Fruit fly (Drosophila melanogaster): ENCODE data around the gene rdgB.
A peak's percentile ranks its signal among the peaks of the same experiment; 100 is the strongest.

Gene rdgB

dm6 chrX:13764397-13765119 lies 2.0 kb downstream of the rdgB start (continued):
- TF ChIP-seq sd (tag; optimal IDR thresholded peaks at IDR 0.05) (peak; percentile 41), CG15696 (tag; optimal IDR thresholded peaks at IDR 0.05) (no peak), eve (GFP tag; optimal IDR thresholded peaks at IDR 0.05) (no peak), sna (GFP tag; IDR thresholded peaks at IDR 0.05; ENCODE audit: partially characterized antibody) (no peak), fd64A (GFP tag; optimal IDR thresholded peaks at IDR 0.05) (no peak), Mad (GFP tag; optimal IDR thresholded peaks at IDR 0.05) (no peak), CG3838 (GFP tag; optimal IDR thresholded peaks at IDR 0.05) (no peak), repo (GFP tag; optimal IDR thresholded peaks at IDR 0.05) (no peak), CrebB (tag; optimal IDR thresholded peaks at IDR 0.05) (no peak), CG2678 (tag; optimal IDR thresholded peaks at IDR 0.05) (peak; percentile 63), dimm (GFP tag; IDR thresholded peaks at IDR 0.05) (no peak), CG10147 (GFP tag; optimal IDR thresholded peaks at IDR 0.05) (no peak), ci (GFP tag; IDR thresholded peaks at IDR 0.05) (peak; percentile 75), CG16779 (GFP tag; IDR thresholded peaks at IDR 0.05) (no peak), HLH54F (GFP tag; optimal IDR thresholded peaks at IDR 0.05) (no peak), CG2712 (tag; optimal IDR thresholded peaks at IDR 0.05) (peak; percentile 66), CG14014 (GFP tag; IDR thresholded peaks at IDR 0.05) (peak; percentile 61), CG11504 (tag; optimal IDR thresholded peaks at IDR 0.05) (peak; percentile 74), ranshi (GFP tag; IDR thresholded peaks at IDR 0.05) (peak; percentile 29; the same call in 1 of the 2 replicates), ham (GFP tag; IDR thresholded peaks at IDR 0.05) (no peak), CG18619 (GFP tag; optimal IDR thresholded peaks at IDR 0.05) (no peak), CG2116 (GFP tag; optimal IDR thresholded peaks at IDR 0.05) (peak; percentile 11), PHDP (tag; optimal IDR thresholded peaks at IDR 0.05) (peak; percentile 43), CG16813 (GFP tag; IDR thresholded peaks at IDR 0.05; ENCODE audit: partially characterized antibody) (no peak), cas (GFP tag; IDR thresholded peaks at IDR 0.05) (0 out of 2 replicates have a peak, but pooled peaks have one; percentile 8), grn (GFP tag; optimal IDR thresholded peaks at IDR 0.05) (no peak), CG12769 (tag; optimal IDR thresholded peaks at IDR 0.05) (no peak), CG15073 (GFP tag; optimal IDR thresholded peaks at IDR 0.05) (no peak), CG8290 (GFP tag; optimal IDR thresholded peaks at IDR 0.05) (no peak), CG8290 (tag; optimal IDR thresholded peaks at IDR 0.05) (peak in 1 of 2 experiments; percentile 30), sug (tag; optimal IDR thresholded peaks at IDR 0.05) (peak; percentile 23), toy (GFP tag; IDR thresholded peaks at IDR 0.05) (no peak), prd (optimal IDR thresholded peaks at IDR 0.05) (no peak), prd (GFP tag; IDR thresholded peaks at IDR 0.05) (peak; percentile 61), fd102C (GFP tag; optimal IDR thresholded peaks at IDR 0.05) (no peak), CG13123 (GFP tag; optimal IDR thresholded peaks at IDR 0.05) (no peak), Oli (tag; optimal IDR thresholded peaks at IDR 0.05) (peak; percentile 38), tna (GFP tag; IDR thresholded peaks at IDR 0.05; ENCODE audit: partially characterized antibody) (no peak), row (GFP tag; IDR thresholded peaks at IDR 0.05) (peak; percentile 63)

DNA sequence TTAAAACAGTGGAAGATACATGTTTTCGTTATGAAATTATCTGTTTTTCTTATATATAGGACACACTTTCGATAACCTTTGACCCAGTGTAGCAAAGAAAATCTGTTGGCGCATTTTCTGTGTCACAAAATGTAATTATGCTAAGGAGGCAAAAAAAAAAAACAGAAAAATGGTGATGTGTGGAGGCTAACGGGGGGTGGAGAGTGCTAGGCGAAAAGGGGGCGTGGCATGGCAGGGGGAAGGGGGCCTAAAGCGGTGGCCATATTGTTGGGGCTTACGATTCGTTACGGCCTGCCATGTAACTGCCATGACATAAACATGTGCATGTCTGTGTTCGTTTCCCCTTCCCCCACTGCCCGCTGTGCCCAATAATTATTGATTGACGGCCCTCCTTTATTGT lies 2.7 kb downstream of the rdgB start:
- TF ChIP-seq Doc3 (GFP tag; IDR thresholded peaks at IDR 0.05; ENCODE audit: partially characterized antibody) (no peak), crol (GFP tag; IDR thresholded peaks at IDR 0.05) (peak; percentile 75), Sin3A (optimal IDR thresholded peaks at IDR 0.05) (no peak), CG42726 (GFP tag; IDR thresholded peaks at IDR 0.05; ENCODE audit: partially characterized antibody) (0 out of 2 replicates have a peak, but pooled peaks have one; percentile 13), tll (GFP tag; optimal IDR thresholded peaks at IDR 0.05) (no peak), CG32772 (GFP tag; IDR thresholded peaks at IDR 0.05) (peak; percentile 32; the same call in 1 of the 2 replicates), CG11093 (GFP tag; IDR thresholded peaks at IDR 0.05) (no peak), esg (GFP tag; conservative IDR thresholded peaks at IDR 0.05) (0 out of 2 replicates have a peak, but pooled peaks have one; percentile 6), chinmo (GFP tag; IDR thresholded peaks at IDR 0.05; ENCODE audit: partially characterized antibody) (0 out of 4 replicates have a peak, but pooled peaks have one; percentile 39), CG34422 (GFP tag; IDR thresholded peaks at IDR 0.05) (0 out of 3 replicates have a peak, but pooled peaks have one; percentile 7), lmd (GFP tag; IDR thresholded peaks at IDR 0.05) (no peak), btn (GFP tag; optimal IDR thresholded peaks at IDR 0.05) (no peak)
